Worm (Caenorhabditis elegans): Measurements from ENCODE around the gene Y56A3A.2.

DNA sequence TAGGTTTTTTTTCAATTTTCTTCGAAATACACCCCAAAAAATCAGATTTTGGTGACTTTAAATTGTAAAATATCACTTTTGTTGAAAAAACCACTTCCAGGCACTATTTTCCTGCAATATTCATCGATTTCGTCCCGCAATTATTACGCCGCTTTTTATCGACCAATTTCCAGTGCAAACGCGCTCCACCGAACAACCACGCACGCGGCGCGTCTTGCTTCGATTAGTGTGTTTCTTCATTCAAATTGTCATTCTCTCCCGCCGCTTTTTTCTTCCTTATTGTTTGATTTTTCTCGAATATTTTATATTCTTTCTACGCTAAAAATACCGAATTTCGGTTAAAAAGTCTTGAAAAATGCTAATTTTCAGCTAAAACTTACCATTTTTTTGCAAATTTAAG is 36.4 kb downstream of the Y56A3A.2 start:
- no peak for TF ChIP-seq klf-2 (GFP tag; conservative IDR thresholded peaks at IDR 0.05)
- no peak for TF ChIP-seq ref-1 (GFP tag; conservative IDR thresholded peaks at IDR 0.05)
- TF ChIP-seq tab-1 (GFP tag; IDR thresholded peaks at IDR 0.05) = peak; percentile 55; the same call in 1 of the 2 replicates
- peak; percentile 64; the same call in 1 of the 2 replicates for TF ChIP-seq ztf-23 (GFP tag; IDR thresholded peaks at IDR 0.05)
- no peak for TF ChIP-seq cog-1 (tag; optimal IDR thresholded peaks at IDR 0.05)
- TF ChIP-seq flt-1 (GFP tag; IDR thresholded peaks at IDR 0.05) = peak; percentile 74
